Worm (Caenorhabditis elegans) whole organism, L1 larva: Measurements from ENCODE around the gene nduf-9.

ENCODE experiments used
- ceh-88 ChIP-seq: fragments of 200-800 bp; sonication (Bioruptor generic); IDR thresholded peaks from 2 replicates; pipeline ENCODE4 v1.3.6; 2022; ENCODE audit warnings: missing genetic modification characterization, missing compliant biosample characterization
- ztf-4 ChIP-seq: fragments of 150-350 bp; optimal IDR thresholded peaks from 2 replicates; lab custom pipeline; 2014; ENCODE audit warnings: missing biosample characterization, missing genetic modification characterization

ce11 chrIII:3197904-3198303 is 50.5 kb downstream of the nduf-9 start:
- TF ChIP-seq ztf-4 (tag; lab: Kevin White, UChicago) (no peak), ceh-88 (GFP tag; lab: Robert Waterston, UW) (no peak)
